Worm (Caenorhabditis elegans) whole organism, L1 larva: ENCODE results near the gene str-255.

Experiments used
- nhr-77 ChIP-seq: fragments of 150-350 bp; optimal IDR thresholded peaks from 2 replicates; lab custom pipeline; 2014; ENCODE audit warnings: missing biosample characterization, missing genetic modification characterization
- unc-98 ChIP-seq: fragments of 200-800 bp; sonication (Bioruptor generic); IDR thresholded peaks from 2 replicates; pipeline ENCODE4 v1.3.6; 2022; ENCODE audit warnings: missing genetic modification characterization, missing compliant biosample characterization

DNA sequence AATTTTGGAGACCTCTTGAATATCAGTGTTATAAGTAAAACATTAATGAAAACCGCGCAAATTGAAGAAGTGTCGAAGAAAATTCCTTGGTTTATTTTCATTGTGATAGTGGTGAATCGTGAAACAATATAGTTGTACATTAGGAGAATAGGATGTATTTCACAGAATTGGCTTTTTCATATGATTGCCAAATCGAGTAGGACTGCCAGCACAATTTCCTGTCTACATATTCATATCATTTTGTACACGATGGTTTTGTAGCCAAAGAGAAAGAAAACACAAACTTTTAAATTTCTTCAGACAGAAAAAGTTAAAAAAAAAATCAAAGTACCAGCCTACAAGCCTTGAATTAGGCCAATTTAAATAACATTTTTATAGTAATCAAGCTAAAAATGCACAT is at the start of gene str-255:
- TF ChIP-seq unc-98 (no peak), nhr-77 (tag; lab: Kevin White, UChicago) (no peak)
